Fruit fly (Drosophila melanogaster) whole organism, embryonic: Measurements from ENCODE around the gene CAHbeta.

Experiments used
- CG10147 ChIP-seq: fragments of 200-800 bp; sonication (Bioruptor generic); optimal IDR thresholded peaks from 2 replicates; lab custom pipeline; 2019; ENCODE audit warnings: missing biosample characterization, mild to moderate bottlenecking, missing genetic modification characterization, moderate library complexity
- CG11723 ChIP-seq: fragments of 200-800 bp; sonication (Bioruptor generic); optimal IDR thresholded peaks from 2 replicates; lab custom pipeline; 2017; ENCODE audit warnings: missing biosample characterization, mild to moderate bottlenecking, missing genetic modification characterization
- CG12219 ChIP-seq: fragments of 200-800 bp; sonication (Bioruptor generic); optimal IDR thresholded peaks from 3 replicates; lab custom pipeline; 2018; ENCODE audit warnings: missing biosample characterization, mild to moderate bottlenecking, missing genetic modification characterization
- CG1233 ChIP-seq: fragments of 200-800 bp; sonication (Bioruptor generic); optimal IDR thresholded peaks from 4 replicates; lab custom pipeline; 2018; ENCODE audit warnings: missing biosample characterization, mild to moderate bottlenecking, missing genetic modification characterization
- CG13123 ChIP-seq: fragments of 200-800 bp; sonication (Bioruptor generic); optimal IDR thresholded peaks from 2 replicates; lab custom pipeline; 2016; ENCODE audit warnings: missing biosample characterization, missing genetic modification characterization
- CG14710 ChIP-seq: fragments of 200-800 bp; sonication (Bioruptor generic); optimal IDR thresholded peaks from 3 replicates; lab custom pipeline; 2019; ENCODE audit warnings: missing biosample characterization, mild to moderate bottlenecking, missing genetic modification characterization, moderate library complexity
- CG15011 ChIP-seq: fragments of 200-800 bp; sonication (Bioruptor generic); optimal IDR thresholded peaks from 3 replicates; lab custom pipeline; 2018; ENCODE audit warnings: missing biosample characterization, mild to moderate bottlenecking, missing genetic modification characterization
- CG16815 ChIP-seq: fragments of 200-800 bp; sonication (Bioruptor generic); optimal IDR thresholded peaks from 3 replicates; lab custom pipeline; 2017; ENCODE audit warnings: missing biosample characterization, mild to moderate bottlenecking, missing genetic modification characterization
- CG16863 ChIP-seq: fragments of 200-800 bp; sonication (Bioruptor generic); optimal IDR thresholded peaks from 3 replicates; lab custom pipeline; 2016; ENCODE audit warnings: missing biosample characterization, missing genetic modification characterization
- CG2202 ChIP-seq: fragments of 200-800 bp; sonication (Bioruptor generic); optimal IDR thresholded peaks from 2 replicates; lab custom pipeline; 2018; ENCODE audit warnings: missing biosample characterization, mild to moderate bottlenecking, missing genetic modification characterization
- CG2678 ChIP-seq: fragments of 200-800 bp; sonication (Bioruptor generic); optimal IDR thresholded peaks from 3 replicates; lab custom pipeline; 2019; ENCODE audit warnings: missing biosample characterization, mild to moderate bottlenecking, missing genetic modification characterization, moderate library complexity
- CG31224 ChIP-seq: fragments of 200-800 bp; sonication (Bioruptor generic); IDR thresholded peaks from 2 replicates; pipeline ENCODE4 v1.3.6; 2022; ENCODE audit warnings: missing biosample characterization, missing genetic modification characterization
- CG32532 ChIP-seq: fragments of 200-800 bp; sonication (Bioruptor generic); IDR thresholded peaks from 2 replicates; pipeline ENCODE4 v1.3.6; 2022; ENCODE audit warnings: missing biosample characterization, missing genetic modification characterization
- CG3281 ChIP-seq: fragments of 200-800 bp; sonication (Bioruptor generic); optimal IDR thresholded peaks from 3 replicates; lab custom pipeline; 2017; ENCODE audit warnings: missing biosample characterization, mild to moderate bottlenecking, missing genetic modification characterization
- CG4282 ChIP-seq: fragments of 200-800 bp; sonication (Bioruptor generic); optimal IDR thresholded peaks from 2 replicates; lab custom pipeline; 2016; ENCODE audit warnings: missing biosample characterization, missing genetic modification characterization
- CG4328 ChIP-seq: fragments of 200-800 bp; sonication (Bioruptor generic); optimal IDR thresholded peaks from 3 replicates; lab custom pipeline; 2017; ENCODE audit warnings: missing biosample characterization, missing genetic modification reagents, missing genetic modification characterization
- CG4360 ChIP-seq: fragments of 200-800 bp; sonication (Bioruptor generic); IDR thresholded peaks from 2 replicates; pipeline ENCODE4 v1.3.6; 2022; ENCODE audit warnings: missing biosample characterization, missing genetic modification characterization
- CG9609 ChIP-seq: fragments of 200-800 bp; sonication (Bioruptor generic); optimal IDR thresholded peaks from 3 replicates; lab custom pipeline; 2016; ENCODE audit warnings: missing biosample characterization, missing genetic modification characterization
- CTCF ChIP-seq: fragments of 200-800 bp; sonication (Bioruptor generic); optimal IDR thresholded peaks from 2 replicates; lab custom pipeline; 2017; ENCODE audit warnings: missing biosample characterization, mild to moderate bottlenecking, missing genetic modification characterization, moderate library complexity
- Chrac-16 ChIP-seq: fragments of 200-800 bp; sonication (Bioruptor generic); optimal IDR thresholded peaks from 3 replicates; lab custom pipeline; 2016; ENCODE audit warnings: missing biosample characterization, missing genetic modification characterization
- CkIIα-i1 ChIP-seq: fragments of 200-800 bp; sonication (Bioruptor generic); IDR thresholded peaks from 2 replicates; pipeline ENCODE4 v1.3.6; 2022; ENCODE audit warnings: missing biosample characterization, missing genetic modification characterization
- D19A ChIP-seq: fragments of 200-800 bp; optimal IDR thresholded peaks from 3 replicates; lab custom pipeline; 2019; ENCODE audit warnings: missing biosample characterization, mild to moderate bottlenecking, missing genetic modification characterization, moderate library complexity
- Dbx ChIP-seq: fragments of 200-800 bp; sonication (Bioruptor generic); IDR thresholded peaks from 3 replicates; pipeline ENCODE4 v1.3.6; 2022; ENCODE audit warnings: missing biosample characterization, missing genetic modification characterization
- E2f2 ChIP-seq: fragments of 200-800 bp; sonication (Bioruptor generic); IDR thresholded peaks from 2 replicates; pipeline ENCODE4 v1.3.6; 2022; ENCODE audit warnings: missing biosample characterization, missing genetic modification characterization
- Ets97D ChIP-seq: fragments of 200-800 bp; sonication (Bioruptor generic); optimal IDR thresholded peaks from 3 replicates; lab custom pipeline; 2016; ENCODE audit warnings: missing biosample characterization, missing genetic modification characterization
- HLH4C ChIP-seq: fragments of 200-800 bp; sonication (Bioruptor generic); IDR thresholded peaks from 3 replicates; pipeline ENCODE4 v1.3.6; 2022; ENCODE audit warnings: missing biosample characterization, missing genetic modification characterization; ENCODE audit not compliant: partially characterized antibody
- HLH54F ChIP-seq: fragments of 200-800 bp; sonication (Bioruptor generic); optimal IDR thresholded peaks from 3 replicates; lab custom pipeline; 2016; ENCODE audit warnings: missing biosample characterization, missing genetic modification characterization
- Opbp ChIP-seq: fragments of 200-800 bp; sonication (Bioruptor generic); IDR thresholded peaks from 3 replicates; pipeline ENCODE4 v1.3.6; 2022; ENCODE audit warnings: missing biosample characterization, missing genetic modification characterization; ENCODE audit not compliant: partially characterized antibody
- PHDP ChIP-seq: fragments of 200-800 bp; sonication (Bioruptor generic); optimal IDR thresholded peaks from 3 replicates; lab custom pipeline; 2018; ENCODE audit warnings: missing biosample characterization, mild to moderate bottlenecking, missing genetic modification characterization, moderate library complexity
- Sin3A ChIP-seq: fragments of >200 bp; optimal IDR thresholded peaks from 2 replicates; lab custom pipeline; 2018
- Taf1 ChIP-seq: fragments of 200-800 bp; sonication (Bioruptor generic); IDR thresholded peaks from 2 replicates; pipeline ENCODE4 v1.3.6; 2022; ENCODE audit warnings: missing biosample characterization, missing genetic modification characterization
- Xrp1 ChIP-seq: fragments of 200-800 bp; sonication (Bioruptor generic); IDR thresholded peaks from 2 replicates; pipeline ENCODE4 v1.3.6; 2022; ENCODE audit warnings: missing biosample characterization, missing genetic modification characterization
- ac ChIP-seq: fragments of 200-800 bp; sonication (Bioruptor generic); optimal IDR thresholded peaks from 3 replicates; lab custom pipeline; 2017; ENCODE audit warnings: missing biosample characterization, mild to moderate bottlenecking, missing genetic modification characterization
- aop ChIP-seq: fragments of 200-800 bp; sonication (Bioruptor generic); IDR thresholded peaks from 2 replicates; pipeline ENCODE4 v1.3.6; 2022; ENCODE audit warnings: missing biosample characterization, missing genetic modification characterization
- ara ChIP-seq: fragments of 200-800 bp; sonication (Bioruptor generic); IDR thresholded peaks from 2 replicates; pipeline ENCODE4 v1.3.6; 2022; ENCODE audit warnings: missing biosample characterization, missing genetic modification characterization
- bab2 ChIP-seq: fragments of 200-800 bp; sonication (Bioruptor generic); optimal IDR thresholded peaks from 2 replicates; lab custom pipeline; 2016; ENCODE audit warnings: missing biosample characterization, missing genetic modification characterization
- br ChIP-seq: fragments of >200 bp; optimal IDR thresholded peaks from 2 replicates; lab custom pipeline; 2017
- cas ChIP-seq: fragments of 200-800 bp; sonication (Bioruptor generic); IDR thresholded peaks from 2 replicates; pipeline ENCODE4 v1.3.6; 2022; ENCODE audit warnings: missing biosample characterization, missing genetic modification characterization
- chn ChIP-seq: fragments of 200-800 bp; sonication (Bioruptor generic); optimal IDR thresholded peaks from 2 replicates; lab custom pipeline; 2016; ENCODE audit warnings: missing biosample characterization, missing genetic modification characterization
- corto ChIP-seq: fragments of 200-800 bp; sonication (Bioruptor generic); optimal IDR thresholded peaks from 2 replicates; lab custom pipeline; 2016; ENCODE audit warnings: missing biosample characterization, mild to moderate bottlenecking, missing genetic modification characterization, moderate library complexity
- danr ChIP-seq: fragments of 200-800 bp; sonication (Bioruptor generic); IDR thresholded peaks from 2 replicates; pipeline ENCODE4 v1.3.6; 2022; ENCODE audit warnings: missing biosample characterization, missing genetic modification characterization
- dmrt11E ChIP-seq: fragments of 200-800 bp; sonication (Bioruptor generic); optimal IDR thresholded peaks from 3 replicates; lab custom pipeline; 2018; ENCODE audit warnings: missing biosample characterization, mild to moderate bottlenecking, missing genetic modification characterization, moderate library complexity
- esg ChIP-seq: fragments of 200-800 bp; sonication (Bioruptor generic); conservative IDR thresholded peaks from 2 replicates; pipeline ENCODE4 v1.3.6; 2022; ENCODE audit warnings: missing biosample characterization, missing genetic modification characterization
- eve ChIP-seq, 2 experiments: fragments of >200 bp; optimal IDR thresholded peaks; 2 replicates each; lab custom pipeline; 2017; ENCODE audit warnings: missing biosample characterization in 2 of 2, missing genetic modification characterization in 2 of 2
- gro ChIP-seq: fragments of 200-800 bp; sonication (Bioruptor generic); optimal IDR thresholded peaks from 2 replicates; lab custom pipeline; 2016; ENCODE audit warnings: missing biosample characterization, missing genetic modification characterization
- maf-S ChIP-seq: fragments of 200-800 bp; sonication (Bioruptor generic); optimal IDR thresholded peaks from 2 replicates; lab custom pipeline; 2016; ENCODE audit warnings: missing biosample characterization, missing genetic modification characterization
- schlank ChIP-seq: fragments of 200-800 bp; sonication (Bioruptor generic); optimal IDR thresholded peaks from 2 replicates; lab custom pipeline; 2018; ENCODE audit warnings: missing biosample characterization, mild to moderate bottlenecking, missing genetic modification characterization
- seq ChIP-seq: fragments of 200-800 bp; sonication (Bioruptor generic); IDR thresholded peaks from 2 replicates; pipeline ENCODE4 v1.3.6; 2022; ENCODE audit warnings: missing biosample characterization, missing genetic modification characterization
- slou ChIP-seq: fragments of 200-800 bp; sonication (Bioruptor generic); optimal IDR thresholded peaks from 3 replicates; lab custom pipeline; 2016; ENCODE audit warnings: missing biosample characterization, missing genetic modification characterization
- sqz ChIP-seq: fragments of 200-800 bp; sonication (Bioruptor generic); optimal IDR thresholded peaks from 3 replicates; lab custom pipeline; 2018; ENCODE audit warnings: missing biosample characterization, mild to moderate bottlenecking, missing genetic modification characterization
- stwl ChIP-seq: fragments of 200-800 bp; sonication (Bioruptor generic); optimal IDR thresholded peaks from 3 replicates; lab custom pipeline; 2018; ENCODE audit warnings: missing biosample characterization, mild to moderate bottlenecking, missing genetic modification characterization, moderate library complexity
- tll ChIP-seq, 2 experiments: fragments of 200-800 bp in 1 of 2; fragments of >200 bp in 1 of 2; sonication (Bioruptor generic) in 1 of 2; optimal IDR thresholded peaks; 2 replicates each; lab custom pipeline; 2017 to 2019; ENCODE audit warnings: missing biosample characterization in 2 of 2, missing genetic modification characterization in 2 of 2, mild to moderate bottlenecking in 1 of 2, moderate library complexity in 1 of 2
- yki ChIP-seq: fragments of >200 bp; optimal IDR thresholded peaks from 3 replicates; lab custom pipeline; 2018
- zen2 ChIP-seq: fragments of 200-800 bp; sonication (Bioruptor generic); IDR thresholded peaks from 3 replicates; pipeline ENCODE4 v1.3.6; 2022; ENCODE audit warnings: missing biosample characterization, missing genetic modification characterization; ENCODE audit not compliant: partially characterized antibody

The CAHbeta gene

dm6 chr3R:8944866-8945265 lies 35.8 kb upstream of the CAHbeta start, which contains the start of gene CG11964 (continued):
- TF ChIP-seq corto (GFP tag; lab: Kevin White, UChicago): no peak
- TF ChIP-seq CG1233 (GFP tag; lab: Kevin White, UChicago): no peak
- TF ChIP-seq CG16815 (GFP tag; lab: Kevin White, UChicago): no peak
- no peak for TF ChIP-seq tll (GFP tag; optimal IDR thresholded peaks at IDR 0.05; lab: Kevin White, UChicago)
- TF ChIP-seq br (lab: Kevin White, UChicago): no peak
- TF ChIP-seq aop (GFP tag; lab: Robert Waterston, UW): no peak
- TF ChIP-seq stwl (tag; lab: Kevin White, UChicago): peak; percentile 93
- peak; percentile 62 for TF ChIP-seq Chrac-16 (GFP tag; lab: Kevin White, UChicago)
- TF ChIP-seq CG3281: no peak
- peak; percentile 68 for TF ChIP-seq Xrp1
- TF ChIP-seq CG32532 (GFP tag; lab: Robert Waterston, UW): peak; percentile 78
- peak; percentile 53; the same call in 1 of the 2 replicates for TF ChIP-seq cas (GFP tag; lab: Robert Waterston, UW)
- TF ChIP-seq CG9609 (GFP tag; lab: Kevin White, UChicago): peak; percentile 65
- TF ChIP-seq yki (lab: Kevin White, UChicago): no peak
- peak; percentile 4 for TF ChIP-seq D19A
- peak; percentile 66 for TF ChIP-seq CTCF (GFP tag; lab: Kevin White, UChicago)
- no peak for TF ChIP-seq CG4328 (GFP tag; lab: Kevin White, UChicago)
- peak; percentile 82 for TF ChIP-seq gro (GFP tag; lab: Kevin White, UChicago)
- peak; percentile 70 for TF ChIP-seq HLH54F
- no peak for TF ChIP-seq ac
- no peak for TF ChIP-seq CG31224 (GFP tag; lab: Robert Waterston, UW)
- TF ChIP-seq Sin3A (lab: Kevin White, UChicago): peak; percentile 53
- peak; percentile 33 for TF ChIP-seq maf-S (GFP tag; lab: Kevin White, UChicago)
- peak; percentile 52 for TF ChIP-seq CG13123 (GFP tag; lab: Kevin White, UChicago)
- TF ChIP-seq CG14710 (tag; lab: Kevin White, UChicago): peak; percentile 74
- no peak for TF ChIP-seq schlank (tag; lab: Kevin White, UChicago)
- TF ChIP-seq sqz (GFP tag; lab: Kevin White, UChicago): no peak
- TF ChIP-seq CG16863 (GFP tag; lab: Kevin White, UChicago): peak; percentile 61
- TF ChIP-seq CG15011 (GFP tag; lab: Kevin White, UChicago): no peak
- TF ChIP-seq CG2678 (tag; lab: Kevin White, UChicago): peak; percentile 56
- no peak for TF ChIP-seq CG12219
- TF ChIP-seq chn (GFP tag; lab: Kevin White, UChicago): peak; percentile 54
- no peak for TF ChIP-seq CG4360 (GFP tag; lab: Robert Waterston, UW)
- TF ChIP-seq dmrt11E (tag; lab: Kevin White, UChicago): peak; percentile 32
- TF ChIP-seq slou: peak; percentile 9
- TF ChIP-seq zen2 (GFP tag; lab: Robert Waterston, UW): peak; percentile 98
- TF ChIP-seq CkIIα-i1 (GFP tag; lab: Robert Waterston, UW): no peak
- TF ChIP-seq Taf1 (GFP tag; lab: Robert Waterston, UW): no peak
- peak; percentile 63 for TF ChIP-seq CG10147 (GFP tag; lab: Kevin White, UChicago)
- no peak; the same call in 1 of the 2 replicates for TF ChIP-seq esg (GFP tag; lab: Robert Waterston, UW)
- peak; percentile 86 for TF ChIP-seq Dbx (GFP tag; lab: Robert Waterston, UW)
- no peak for TF ChIP-seq eve (GFP tag; optimal IDR thresholded peaks at IDR 0.05; lab: Kevin White, UChicago)
- TF ChIP-seq CG4282 (GFP tag; lab: Kevin White, UChicago): peak; percentile 19
- TF ChIP-seq HLH4C (GFP tag; lab: Robert Waterston, UW): peak; percentile 97
- TF ChIP-seq CG11723 (GFP tag; lab: Kevin White, UChicago): no peak
- TF ChIP-seq PHDP: peak; percentile 49
- TF ChIP-seq CG2202 (tag; lab: Kevin White, UChicago): no peak
- peak; percentile 50 for TF ChIP-seq bab2
- peak; percentile 78 for TF ChIP-seq E2f2 (GFP tag; lab: Robert Waterston, UW)
- peak; percentile 72 for TF ChIP-seq Ets97D (GFP tag; lab: Kevin White, UChicago)
- TF ChIP-seq ara (GFP tag; lab: Robert Waterston, UW): no peak
- peak; percentile 99 for TF ChIP-seq Opbp
- no peak for TF ChIP-seq seq (GFP tag; lab: Robert Waterston, UW)
- TF ChIP-seq danr: no peak
